Fruit fly (Drosophila melanogaster) whole organism, embryonic: ENCODE measurements around the gene Elo68alpha.

Experiments used
- Ada2b ChIP-seq: fragments of 200-800 bp; sonication (Bioruptor generic); IDR thresholded peaks from 2 replicates; pipeline ENCODE4 v1.3.6; 2022; ENCODE audit warnings: missing biosample characterization, missing genetic modification characterization
- C15 ChIP-seq: fragments of 200-800 bp; sonication (Bioruptor generic); IDR thresholded peaks from 3 replicates; pipeline ENCODE4 v1.3.6; 2022; ENCODE audit warnings: missing biosample characterization, missing genetic modification characterization
- CG10209 ChIP-seq: fragments of 200-800 bp; sonication (Bioruptor generic); optimal IDR thresholded peaks from 3 replicates; lab custom pipeline; 2017; ENCODE audit warnings: missing biosample characterization, mild to moderate bottlenecking, missing genetic modification characterization, missing genetic modification reagents
- CG10565 ChIP-seq: fragments of 200-800 bp; sonication (Bioruptor generic); optimal IDR thresholded peaks from 3 replicates; lab custom pipeline; 2016; ENCODE audit warnings: missing biosample characterization, mild to moderate bottlenecking, missing genetic modification characterization
- CG11695 ChIP-seq: fragments of 200-800 bp; sonication (Bioruptor generic); IDR thresholded peaks from 3 replicates; pipeline ENCODE4 v1.3.6; 2022; ENCODE audit warnings: missing biosample characterization, missing genetic modification characterization
- CG12219 ChIP-seq: fragments of 200-800 bp; sonication (Bioruptor generic); optimal IDR thresholded peaks from 3 replicates; lab custom pipeline; 2018; ENCODE audit warnings: missing biosample characterization, mild to moderate bottlenecking, missing genetic modification characterization
- CG12744 ChIP-seq: fragments of 200-800 bp; sonication (Bioruptor generic); optimal IDR thresholded peaks from 2 replicates; lab custom pipeline; 2016; ENCODE audit warnings: missing biosample characterization, missing genetic modification characterization
- CG14050 ChIP-seq: fragments of 200-800 bp; sonication (Bioruptor generic); IDR thresholded peaks from 3 replicates; pipeline ENCODE4 v1.3.6; 2022; ENCODE audit warnings: missing biosample characterization, missing genetic modification characterization
- CG17328 ChIP-seq: fragments of 200-800 bp; sonication (Bioruptor generic); IDR thresholded peaks from 2 replicates; pipeline ENCODE4 v1.3.6; 2022; ENCODE audit warnings: missing biosample characterization, missing genetic modification characterization
- CG33557 ChIP-seq: fragments of 200-800 bp; sonication (Bioruptor generic); optimal IDR thresholded peaks from 2 replicates; lab custom pipeline; 2019; ENCODE audit warnings: missing biosample characterization, mild to moderate bottlenecking, missing genetic modification characterization, moderate library complexity
- CG43689 ChIP-seq: fragments of 200-800 bp; sonication (Bioruptor generic); IDR thresholded peaks from 2 replicates; pipeline ENCODE4 v1.3.6; 2022; ENCODE audit warnings: missing biosample characterization, missing genetic modification characterization
- CG5245 ChIP-seq: fragments of 200-800 bp; sonication (Bioruptor generic); optimal IDR thresholded peaks from 3 replicates; lab custom pipeline; 2016; ENCODE audit warnings: missing biosample characterization, missing genetic modification characterization
- CG8089 ChIP-seq: fragments of 200-800 bp; sonication (Bioruptor generic); optimal IDR thresholded peaks from 3 replicates; lab custom pipeline; 2016; ENCODE audit warnings: missing biosample characterization, missing genetic modification characterization
- CG8281 ChIP-seq: fragments of 200-800 bp; sonication (Bioruptor generic); optimal IDR thresholded peaks from 2 replicates; lab custom pipeline; 2018; ENCODE audit warnings: missing biosample characterization, mild to moderate bottlenecking, missing genetic modification characterization, moderate library complexity
- CG8765 ChIP-seq: fragments of 200-800 bp; sonication (Bioruptor generic); IDR thresholded peaks from 2 replicates; pipeline ENCODE4 v1.3.6; 2022; ENCODE audit warnings: missing biosample characterization, missing genetic modification characterization
- CG9876 ChIP-seq: fragments of 200-800 bp; sonication (Bioruptor generic); optimal IDR thresholded peaks from 2 replicates; lab custom pipeline; 2016; ENCODE audit warnings: missing biosample characterization, missing genetic modification characterization
- Chrac-16 ChIP-seq: fragments of 200-800 bp; sonication (Bioruptor generic); optimal IDR thresholded peaks from 3 replicates; lab custom pipeline; 2016; ENCODE audit warnings: missing biosample characterization, missing genetic modification characterization
- E2f2 ChIP-seq: fragments of 200-800 bp; sonication (Bioruptor generic); IDR thresholded peaks from 2 replicates; pipeline ENCODE4 v1.3.6; 2022; ENCODE audit warnings: missing biosample characterization, missing genetic modification characterization
- ERR ChIP-seq: fragments of 200-800 bp; sonication (Bioruptor generic); optimal IDR thresholded peaks from 2 replicates; lab custom pipeline; 2016; ENCODE audit warnings: missing biosample characterization, missing genetic modification characterization
- Fer1 ChIP-seq: fragments of 200-800 bp; sonication (Bioruptor generic); optimal IDR thresholded peaks from 2 replicates; lab custom pipeline; 2017; ENCODE audit warnings: missing biosample characterization, mild to moderate bottlenecking, missing genetic modification characterization
- Hey ChIP-seq: fragments of 200-800 bp; sonication (Bioruptor generic); optimal IDR thresholded peaks from 3 replicates; lab custom pipeline; 2018; ENCODE audit warnings: missing biosample characterization, mild to moderate bottlenecking, missing genetic modification characterization
- HmgZ ChIP-seq: fragments of 200-800 bp; sonication (Bioruptor generic); optimal IDR thresholded peaks from 2 replicates; lab custom pipeline; 2018; ENCODE audit warnings: missing biosample characterization, mild to moderate bottlenecking, missing genetic modification characterization
- Hmx ChIP-seq: fragments of 200-800 bp; sonication (Bioruptor generic); optimal IDR thresholded peaks from 2 replicates; lab custom pipeline; 2016; ENCODE audit warnings: missing biosample characterization, missing genetic modification characterization
- Lim3 ChIP-seq: fragments of 200-800 bp; sonication (Bioruptor generic); IDR thresholded peaks from 2 replicates; pipeline ENCODE4 v1.3.6; 2022; ENCODE audit warnings: missing biosample characterization, missing genetic modification characterization
- Nf-YA ChIP-seq: fragments of 200-800 bp; sonication (Bioruptor generic); IDR thresholded peaks from 2 replicates; pipeline ENCODE4 v1.3.6; 2022; ENCODE audit warnings: missing biosample characterization, missing genetic modification characterization
- Opbp ChIP-seq: fragments of 200-800 bp; sonication (Bioruptor generic); IDR thresholded peaks from 3 replicates; pipeline ENCODE4 v1.3.6; 2022; ENCODE audit warnings: missing biosample characterization, missing genetic modification characterization; ENCODE audit not compliant: partially characterized antibody
- Rx ChIP-seq: fragments of 200-800 bp; sonication (Bioruptor generic); IDR thresholded peaks from 2 replicates; pipeline ENCODE4 v1.3.6; 2022; ENCODE audit warnings: missing biosample characterization, missing genetic modification characterization
- Six4 ChIP-seq: fragments of 200-800 bp; sonication (Bioruptor generic); optimal IDR thresholded peaks from 2 replicates; lab custom pipeline; 2016; ENCODE audit warnings: missing biosample characterization, missing genetic modification characterization
- Taf1 ChIP-seq: fragments of 200-800 bp; sonication (Bioruptor generic); IDR thresholded peaks from 2 replicates; pipeline ENCODE4 v1.3.6; 2022; ENCODE audit warnings: missing biosample characterization, missing genetic modification characterization
- ara ChIP-seq: fragments of 200-800 bp; sonication (Bioruptor generic); IDR thresholded peaks from 2 replicates; pipeline ENCODE4 v1.3.6; 2022; ENCODE audit warnings: missing biosample characterization, missing genetic modification characterization
- ase ChIP-seq: fragments of 200-800 bp; sonication (Bioruptor generic); IDR thresholded peaks from 3 replicates; pipeline ENCODE4 v1.3.6; 2022; ENCODE audit warnings: missing biosample characterization, missing genetic modification characterization
- bowl ChIP-seq: fragments of 200-800 bp; sonication (Bioruptor generic); IDR thresholded peaks from 2 replicates; pipeline ENCODE4 v1.3.6; 2022; ENCODE audit warnings: missing biosample characterization, missing genetic modification characterization
- bsh ChIP-seq, 2 experiments: fragments of 200-800 bp; sonication (Bioruptor generic); optimal IDR thresholded peaks; 2 replicates each; lab custom pipeline; 2017 to 2018; ENCODE audit warnings: mild to moderate bottlenecking in 2 of 2, missing biosample characterization in 2 of 2, missing genetic modification characterization in 2 of 2, moderate library complexity in 1 of 2
- ci ChIP-seq: fragments of 200-800 bp; sonication (Bioruptor generic); IDR thresholded peaks from 3 replicates; pipeline ENCODE4 v1.3.6; 2022; ENCODE audit warnings: missing biosample characterization, missing genetic modification characterization
- corto ChIP-seq: fragments of 200-800 bp; sonication (Bioruptor generic); optimal IDR thresholded peaks from 2 replicates; lab custom pipeline; 2016; ENCODE audit warnings: missing biosample characterization, mild to moderate bottlenecking, missing genetic modification characterization, moderate library complexity
- gcm ChIP-seq: fragments of 200-800 bp; sonication (Bioruptor generic); optimal IDR thresholded peaks from 2 replicates; lab custom pipeline; 2019; ENCODE audit warnings: missing biosample characterization, mild to moderate bottlenecking, missing genetic modification characterization, moderate library complexity
- gfzf ChIP-seq: fragments of 200-800 bp; sonication (Bioruptor generic); optimal IDR thresholded peaks from 2 replicates; lab custom pipeline; 2016; ENCODE audit warnings: missing biosample characterization, mild to moderate bottlenecking, missing genetic modification characterization, moderate library complexity
- gsb ChIP-seq: fragments of 200-800 bp; sonication (Bioruptor generic); IDR thresholded peaks from 2 replicates; pipeline ENCODE4 v1.3.6; 2022; ENCODE audit warnings: missing biosample characterization, missing genetic modification characterization
- inv ChIP-seq: fragments of 200-800 bp; sonication (Bioruptor generic); IDR thresholded peaks from 2 replicates; pipeline ENCODE4 v1.3.6; 2022; ENCODE audit warnings: missing biosample characterization, missing genetic modification characterization; ENCODE audit not compliant: partially characterized antibody
- lov ChIP-seq, 2 experiments: fragments of 200-800 bp in 1 of 2; fragments of >200 bp in 1 of 2; sonication (Bioruptor generic) in 1 of 2; IDR thresholded peaks in 1 of 2; optimal IDR thresholded peaks in 1 of 2; 2 replicates in 1 of 2; 3 replicates in 1 of 2; pipeline versions ENCODE4 v1.3.6 to Lab custom; 2017 to 2022; ENCODE audit warnings: missing biosample characterization in 1 of 2, missing genetic modification characterization in 1 of 2
- nmo ChIP-seq: fragments of 200-800 bp; sonication (Bioruptor generic); optimal IDR thresholded peaks from 2 replicates; lab custom pipeline; 2018; ENCODE audit warnings: missing biosample characterization, mild to moderate bottlenecking, missing genetic modification characterization, moderate library complexity
- phol ChIP-seq: fragments of 200-800 bp; sonication (Bioruptor generic); optimal IDR thresholded peaks from 3 replicates; lab custom pipeline; 2018; ENCODE audit warnings: missing biosample characterization, mild to moderate bottlenecking, missing genetic modification characterization, moderate library complexity
- pros ChIP-seq: fragments of 200-800 bp; sonication (Bioruptor generic); optimal IDR thresholded peaks from 3 replicates; lab custom pipeline; 2019; ENCODE audit warnings: missing biosample characterization, mild to moderate bottlenecking, missing genetic modification characterization, moderate library complexity
- pum ChIP-seq: fragments of 200-800 bp; sonication (Bioruptor generic); optimal IDR thresholded peaks from 2 replicates; lab custom pipeline; 2016; ENCODE audit warnings: missing biosample characterization, missing genetic modification characterization
- run ChIP-seq: fragments of 200-800 bp; sonication (Bioruptor generic); optimal IDR thresholded peaks from 3 replicates; lab custom pipeline; 2018; ENCODE audit warnings: missing biosample characterization, mild to moderate bottlenecking, missing genetic modification characterization
- seq ChIP-seq: fragments of 200-800 bp; sonication (Bioruptor generic); IDR thresholded peaks from 2 replicates; pipeline ENCODE4 v1.3.6; 2022; ENCODE audit warnings: missing biosample characterization, missing genetic modification characterization
- sisA ChIP-seq: fragments of 200-800 bp; sonication (Bioruptor generic); IDR thresholded peaks from 2 replicates; pipeline ENCODE4 v1.3.6; 2022; ENCODE audit warnings: missing biosample characterization, missing genetic modification characterization
- slou ChIP-seq: fragments of 200-800 bp; sonication (Bioruptor generic); optimal IDR thresholded peaks from 3 replicates; lab custom pipeline; 2016; ENCODE audit warnings: missing biosample characterization, missing genetic modification characterization
- tap ChIP-seq: fragments of 200-800 bp; optimal IDR thresholded peaks from 3 replicates; lab custom pipeline; 2019; ENCODE audit warnings: missing biosample characterization, mild to moderate bottlenecking, missing genetic modification characterization, moderate library complexity
- wek ChIP-seq: fragments of 200-800 bp; sonication (Bioruptor generic); optimal IDR thresholded peaks from 3 replicates; lab custom pipeline; 2018; ENCODE audit warnings: missing biosample characterization, mild to moderate bottlenecking, missing genetic modification characterization, moderate library complexity

Gene Elo68alpha

dm6 chr3L:11061200-11061599 lies 41.6 kb downstream of the Elo68alpha start, which contains the start of the genes CG6321 and Blos2 (continued):
- no peak for TF ChIP-seq CG43689
- TF ChIP-seq ase (GFP tag; lab: Robert Waterston, UW) = peak; percentile 39; the same call in 1 of the 3 replicates
- TF ChIP-seq Taf1 (GFP tag; lab: Robert Waterston, UW) = peak; percentile 40; the same call in 1 of the 2 replicates
- TF ChIP-seq CG10209 (GFP tag; lab: Kevin White, UChicago) = peak; percentile 70
- peak; percentile 54 for TF ChIP-seq sisA (GFP tag; lab: Robert Waterston, UW)
- peak; percentile 58 for TF ChIP-seq E2f2 (GFP tag; lab: Robert Waterston, UW)
- TF ChIP-seq seq (GFP tag; lab: Robert Waterston, UW) = peak; percentile 16; the same call in 1 of the 2 replicates
- peak; percentile 74 for TF ChIP-seq gsb (GFP tag; lab: Robert Waterston, UW)
- TF ChIP-seq pum (GFP tag; lab: Kevin White, UChicago) = peak; percentile 42
- TF ChIP-seq lov (optimal IDR thresholded peaks at IDR 0.05; lab: Kevin White, UChicago) = no peak
- 0 out of 3 replicates have a peak, but pooled peaks have one; percentile 37 for TF ChIP-seq lov (GFP tag; IDR thresholded peaks at IDR 0.05; lab: Robert Waterston, UW)
- peak; percentile 8 for TF ChIP-seq slou (GFP tag; lab: Kevin White, UChicago)
- TF ChIP-seq CG9876 (GFP tag; lab: Kevin White, UChicago) = no peak
- TF ChIP-seq CG12219 = peak; percentile 74
- TF ChIP-seq CG10565 (GFP tag; lab: Kevin White, UChicago) = no peak
- TF ChIP-seq phol (tag; lab: Kevin White, UChicago) = peak; percentile 81
- TF ChIP-seq Lim3 (GFP tag; lab: Robert Waterston, UW) = no peak
- peak; percentile 54 to 80 for TF ChIP-seq bsh (GFP tag; optimal IDR thresholded peaks at IDR 0.05; lab: Kevin White, UChicago)
- peak; percentile 57; the same call in 2 of the 3 replicates for TF ChIP-seq ci (GFP tag; lab: Robert Waterston, UW)
- TF ChIP-seq CG8765 (GFP tag; lab: Robert Waterston, UW) = no peak
- TF ChIP-seq pros = no peak
- peak; percentile 39 for TF ChIP-seq CG5245 (GFP tag; lab: Kevin White, UChicago)
- peak; percentile 75 for TF ChIP-seq CG17328
- no peak for TF ChIP-seq CG8089 (GFP tag; lab: Kevin White, UChicago)
- peak; percentile 59; the same call in 1 of the 3 replicates for TF ChIP-seq C15 (GFP tag; lab: Robert Waterston, UW)
- peak; percentile 55 for TF ChIP-seq Chrac-16 (GFP tag; lab: Kevin White, UChicago)
- TF ChIP-seq ara (GFP tag; lab: Robert Waterston, UW) = 0 out of 2 replicates have a peak, but pooled peaks have one; percentile 34
- TF ChIP-seq CG8281 (tag; lab: Kevin White, UChicago) = peak; percentile 33
- peak; percentile 29 for TF ChIP-seq Six4 (GFP tag; lab: Kevin White, UChicago)
- TF ChIP-seq gfzf (GFP tag; lab: Kevin White, UChicago) = no peak
- TF ChIP-seq Fer1 (GFP tag; lab: Kevin White, UChicago) = peak; percentile 87
- TF ChIP-seq tap (tag; lab: Kevin White, UChicago) = peak; percentile 84
- no peak for TF ChIP-seq ERR (GFP tag; lab: Kevin White, UChicago)
- peak; percentile 59 for TF ChIP-seq run (tag; lab: Kevin White, UChicago)
- no peak for TF ChIP-seq corto (GFP tag; lab: Kevin White, UChicago)
- no peak for TF ChIP-seq Opbp (GFP tag; lab: Robert Waterston, UW)
- TF ChIP-seq Hey (tag; lab: Kevin White, UChicago) = no peak
- TF ChIP-seq Nf-YA (GFP tag; lab: Robert Waterston, UW) = 0 out of 2 replicates have a peak, but pooled peaks have one; percentile 32
- no peak for TF ChIP-seq inv
- TF ChIP-seq CG33557 = peak; percentile 59
- peak; percentile 49; the same call in 1 of the 3 replicates for TF ChIP-seq CG14050
- no peak for TF ChIP-seq bowl (GFP tag; lab: Robert Waterston, UW)
- TF ChIP-seq nmo (GFP tag; lab: Kevin White, UChicago) = peak; percentile 85
- TF ChIP-seq wek (GFP tag; lab: Kevin White, UChicago) = peak; percentile 33
- TF ChIP-seq gcm (GFP tag; lab: Kevin White, UChicago) = peak; percentile 81
- peak; percentile 84 for TF ChIP-seq HmgZ (tag; lab: Kevin White, UChicago)
- peak; percentile 54 for TF ChIP-seq CG12744 (GFP tag; lab: Kevin White, UChicago)
- TF ChIP-seq Rx (GFP tag; lab: Robert Waterston, UW) = peak; percentile 17; the same call in 1 of the 2 replicates
- peak; percentile 82 for TF ChIP-seq CG11695
- TF ChIP-seq Hmx (GFP tag; lab: Kevin White, UChicago) = no peak
- TF ChIP-seq Ada2b (GFP tag; lab: Robert Waterston, UW) = peak; percentile 60; the same call in 1 of the 2 replicates
